Fruit fly (Drosophila melanogaster) whole organism, pupa: ENCODE results near the gene CG7781.

Experiments used
- CG10348 ChIP-seq: fragments of 200-800 bp; sonication (Bioruptor generic); IDR thresholded peaks from 2 replicates; pipeline ENCODE4 v1.3.6; 2022; ENCODE audit warnings: missing biosample characterization, missing genetic modification characterization
- CG12605 ChIP-seq: fragments of 200-800 bp; sonication (Bioruptor generic); IDR thresholded peaks from 2 replicates; pipeline ENCODE4 v1.3.6; 2022; ENCODE audit warnings: missing biosample characterization, missing genetic modification characterization
- CG13204 ChIP-seq: fragments of 200-800 bp; sonication (Bioruptor generic); optimal IDR thresholded peaks from 2 replicates; lab custom pipeline; 2018; ENCODE audit warnings: missing biosample characterization, mild to moderate bottlenecking, missing genetic modification characterization, moderate library complexity
- CG14655 ChIP-seq: fragments of 200-800 bp; sonication (Bioruptor generic); optimal IDR thresholded peaks from 3 replicates; lab custom pipeline; 2017; ENCODE audit warnings: mild to moderate bottlenecking, missing biosample characterization, missing genetic modification reagents, missing genetic modification characterization
- CG15710 ChIP-seq: fragments of 200-800 bp; sonication (Bioruptor generic); optimal IDR thresholded peaks from 2 replicates; lab custom pipeline; 2018; ENCODE audit warnings: missing biosample characterization, mild to moderate bottlenecking, missing genetic modification characterization, moderate library complexity
- CG17806 ChIP-seq: fragments of 200-800 bp; sonication (Bioruptor generic); optimal IDR thresholded peaks from 2 replicates; lab custom pipeline; 2018; ENCODE audit warnings: missing biosample characterization, mild to moderate bottlenecking, missing genetic modification characterization, moderate library complexity
- CG32121 ChIP-seq: fragments of 200-800 bp; sonication (Bioruptor generic); IDR thresholded peaks from 2 replicates; pipeline ENCODE4 v1.3.6; 2022; ENCODE audit warnings: missing biosample characterization, missing genetic modification characterization
- CG34367 ChIP-seq: fragments of 200-800 bp; sonication (Bioruptor generic); optimal IDR thresholded peaks from 2 replicates; lab custom pipeline; 2018; ENCODE audit warnings: missing biosample characterization, mild to moderate bottlenecking, missing genetic modification characterization
- CG4496 ChIP-seq: fragments of 200-800 bp; sonication (Bioruptor generic); IDR thresholded peaks from 3 replicates; pipeline ENCODE4 v1.3.6; 2022; ENCODE audit warnings: missing biosample characterization, missing genetic modification characterization
- CG8159 ChIP-seq: fragments of 200-800 bp; sonication (Bioruptor generic); optimal IDR thresholded peaks from 3 replicates; lab custom pipeline; 2018; ENCODE audit warnings: missing biosample characterization, mild to moderate bottlenecking, missing genetic modification characterization, moderate library complexity
- CG8301 ChIP-seq: fragments of 200-800 bp; sonication (Bioruptor generic); optimal IDR thresholded peaks from 2 replicates; lab custom pipeline; 2018; ENCODE audit warnings: missing biosample characterization, mild to moderate bottlenecking, missing genetic modification characterization
- CG9948 ChIP-seq: fragments of 200-800 bp; sonication (Bioruptor generic); optimal IDR thresholded peaks from 2 replicates; lab custom pipeline; 2018; ENCODE audit warnings: missing biosample characterization, mild to moderate bottlenecking, missing genetic modification characterization, moderate library complexity
- D1 ChIP-seq: fragments of 200-800 bp; sonication (Bioruptor generic); optimal IDR thresholded peaks from 2 replicates; lab custom pipeline; 2018; ENCODE audit warnings: missing biosample characterization, mild to moderate bottlenecking, missing genetic modification characterization, moderate library complexity
- EcR ChIP-seq: fragments of 200-800 bp; sonication (Bioruptor generic); optimal IDR thresholded peaks from 3 replicates; lab custom pipeline; 2019; ENCODE audit warnings: missing biosample characterization, missing genetic modification characterization, mild to moderate bottlenecking, moderate library complexity, missing genetic modification reagents
- Ets98B ChIP-seq: fragments of 200-800 bp; sonication (Bioruptor generic); IDR thresholded peaks from 2 replicates; pipeline ENCODE4 v1.3.6; 2022; ENCODE audit warnings: missing biosample characterization, missing genetic modification characterization
- Pif1A ChIP-seq: fragments of 200-800 bp; sonication (Bioruptor generic); optimal IDR thresholded peaks from 3 replicates; lab custom pipeline; 2016; ENCODE audit warnings: missing biosample characterization, missing genetic modification characterization
- Pif1B ChIP-seq: fragments of 200-800 bp; sonication (Bioruptor generic); optimal IDR thresholded peaks from 3 replicates; lab custom pipeline; 2016; ENCODE audit warnings: missing biosample characterization, missing genetic modification characterization
- Snoo ChIP-seq: fragments of 200-800 bp; sonication (Bioruptor generic); optimal IDR thresholded peaks from 3 replicates; lab custom pipeline; 2017; ENCODE audit warnings: missing biosample characterization, mild to moderate bottlenecking, missing genetic modification characterization, inconsistent platforms
- fd96Ca ChIP-seq: fragments of 200-800 bp; sonication (Bioruptor generic); IDR thresholded peaks from 3 replicates; pipeline ENCODE4 v1.3.6; 2022; ENCODE audit warnings: missing biosample characterization, missing genetic modification characterization
- gl ChIP-seq: fragments of 200-800 bp; sonication (Bioruptor generic); optimal IDR thresholded peaks from 2 replicates; lab custom pipeline; 2018; ENCODE audit warnings: missing biosample characterization, mild to moderate bottlenecking, missing genetic modification characterization
- rn ChIP-seq: fragments of 200-800 bp; sonication (Bioruptor generic); IDR thresholded peaks from 2 replicates; pipeline ENCODE4 v1.3.6; 2022; ENCODE audit warnings: missing biosample characterization, missing genetic modification characterization

The CG7781 gene

dm6 chr2L:8293449-8293848, 31.8 kb downstream of the CG7781 start:
- TF ChIP-seq Pif1A (GFP tag; lab: Kevin White, UChicago), result peak; percentile 21
- peak; percentile 8 for TF ChIP-seq CG8159 (tag; lab: Kevin White, UChicago)
- TF ChIP-seq Ets98B (GFP tag; lab: Robert Waterston, UW), result no peak
- TF ChIP-seq Snoo (tag; lab: Kevin White, UChicago), result peak; percentile 37
- TF ChIP-seq CG8301 (tag; lab: Kevin White, UChicago), result no peak

DNA sequence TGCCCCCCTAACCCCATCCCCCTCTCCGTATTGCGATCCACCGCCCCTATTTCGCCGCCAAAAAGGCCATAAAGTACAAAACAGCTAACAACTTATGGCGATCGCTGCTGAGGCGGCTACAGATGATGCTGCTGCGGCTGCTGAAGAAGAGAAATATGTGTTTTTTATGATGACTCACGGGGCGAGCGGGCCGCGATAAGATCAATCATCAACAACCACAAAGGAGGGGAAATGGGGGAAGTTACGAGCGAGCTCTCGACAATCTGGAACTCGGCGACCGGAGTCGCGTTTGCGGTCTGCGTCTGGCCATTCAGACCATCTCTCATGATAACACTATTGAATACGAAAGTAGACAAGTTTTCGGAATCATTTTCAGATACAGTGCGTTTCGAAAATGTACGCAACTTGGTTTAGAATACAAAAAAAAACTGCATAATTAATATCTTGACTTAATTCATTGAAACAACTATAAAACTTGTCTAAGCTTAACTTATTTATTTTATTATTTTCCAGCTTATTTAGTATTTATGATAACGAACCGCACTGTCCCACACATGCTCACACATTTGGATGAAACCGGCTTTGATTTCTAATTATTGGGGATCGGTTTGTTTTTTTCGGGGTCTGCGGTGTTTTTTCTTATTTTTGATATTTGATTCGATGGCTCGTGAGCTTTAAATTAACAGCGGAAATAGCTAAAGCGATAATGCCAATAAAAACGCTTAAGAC, 32.9 kb downstream of the CG7781 start:
- TF ChIP-seq CG15710 (tag; lab: Kevin White, UChicago) (peak; percentile 50), CG10348 (no peak), gl (tag; lab: Kevin White, UChicago) (no peak), CG4496 (GFP tag; lab: Robert Waterston, UW) (peak; percentile 91), CG9948 (tag; lab: Kevin White, UChicago) (peak; percentile 53), EcR (peak; percentile 56), Pif1A (GFP tag; lab: Kevin White, UChicago) (peak; percentile 83), Ets98B (GFP tag; lab: Robert Waterston, UW) (peak; percentile 95), fd96Ca (GFP tag; lab: Robert Waterston, UW) (peak; percentile 65), CG17806 (tag; lab: Kevin White, UChicago) (peak; percentile 62), Pif1B (GFP tag; lab: Kevin White, UChicago) (peak; percentile 64), CG34367 (peak; percentile 43), CG32121 (GFP tag; lab: Robert Waterston, UW) (peak; percentile 89), CG13204 (GFP tag; lab: Kevin White, UChicago) (peak; percentile 85), rn (GFP tag; lab: Robert Waterston, UW) (peak; percentile 81), CG8301 (tag; lab: Kevin White, UChicago) (peak; percentile 81), CG8159 (tag; lab: Kevin White, UChicago) (peak; percentile 66), Snoo (tag; lab: Kevin White, UChicago) (peak; percentile 48), D1 (tag; lab: Kevin White, UChicago) (no peak), CG12605 (GFP tag; lab: Robert Waterston, UW) (peak; percentile 87), CG14655 (GFP tag; lab: Kevin White, UChicago) (peak; percentile 74)

dm6 chr2L:8290653-8291233, 34.5 kb downstream of the CG7781 start:
- TF ChIP-seq CG9948 (tag; lab: Kevin White, UChicago) (peak; percentile 72), CG12605 (GFP tag; lab: Robert Waterston, UW) (peak; percentile 72), CG8301 (tag; lab: Kevin White, UChicago) (peak; percentile 76), CG10348 (no peak), CG34367 (peak; percentile 69), rn (GFP tag; lab: Robert Waterston, UW) (peak; percentile 64), EcR (peak; percentile 89), D1 (tag; lab: Kevin White, UChicago) (peak; percentile 46), CG32121 (GFP tag; lab: Robert Waterston, UW) (peak; percentile 59; the same call in 1 of the 2 replicates), CG17806 (tag; lab: Kevin White, UChicago) (peak; percentile 78), CG8159 (tag; lab: Kevin White, UChicago) (peak; percentile 82), fd96Ca (GFP tag; lab: Robert Waterston, UW) (peak; percentile 85), Ets98B (GFP tag; lab: Robert Waterston, UW) (peak; percentile 76), Snoo (tag; lab: Kevin White, UChicago) (peak; percentile 88), CG14655 (GFP tag; lab: Kevin White, UChicago) (peak; percentile 83), gl (tag; lab: Kevin White, UChicago) (peak; percentile 57), CG15710 (tag; lab: Kevin White, UChicago) (peak; percentile 81), Pif1A (GFP tag; lab: Kevin White, UChicago) (peak; percentile 90), Pif1B (GFP tag; lab: Kevin White, UChicago) (peak; percentile 84), CG4496 (GFP tag; lab: Robert Waterston, UW) (peak; percentile 87), CG13204 (GFP tag; lab: Kevin White, UChicago) (peak; percentile 82)

DNA sequence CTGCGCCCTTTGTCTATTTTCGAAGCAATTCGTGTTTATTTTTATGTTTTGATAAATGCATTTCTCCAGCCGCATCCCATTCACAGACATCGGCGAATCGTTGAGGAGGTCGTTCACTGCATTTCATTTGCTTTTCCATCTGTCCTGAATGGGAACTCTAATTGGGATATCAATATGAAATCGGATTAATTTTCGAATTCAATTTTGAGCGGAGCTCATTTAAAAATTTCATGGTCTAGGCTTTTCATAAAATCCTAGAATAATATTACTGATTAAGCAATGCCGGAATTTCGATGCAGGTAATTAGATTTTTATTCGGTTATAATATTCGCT, 35.2 kb downstream of the CG7781 start:
- TF ChIP-seq CG17806 (tag; lab: Kevin White, UChicago) (no peak), gl (tag; lab: Kevin White, UChicago) (no peak), CG13204 (GFP tag; lab: Kevin White, UChicago) (no peak), CG8301 (tag; lab: Kevin White, UChicago) (no peak), CG34367 (no peak), D1 (tag; lab: Kevin White, UChicago) (no peak), CG15710 (tag; lab: Kevin White, UChicago) (no peak), CG8159 (tag; lab: Kevin White, UChicago) (no peak), CG4496 (GFP tag; lab: Robert Waterston, UW) (no peak), Pif1A (GFP tag; lab: Kevin White, UChicago) (no peak), rn (GFP tag; lab: Robert Waterston, UW) (no peak)
